Fruit fly (Drosophila melanogaster) whole organism, embryonic: Measurements from ENCODE around the gene CHES-1-like.
A peak's percentile ranks its signal among the peaks of the same experiment; 100 is the strongest.

Source experiments
- Adf1 ChIP-seq: fragments of 200-800 bp; sonication (Bioruptor generic); IDR thresholded peaks from 2 replicates; pipeline ENCODE4 v1.3.6; 2022; ENCODE audit warnings: missing biosample characterization, missing genetic modification characterization
- Atf-2 ChIP-seq: fragments of 200-800 bp; sonication (Bioruptor generic); optimal IDR thresholded peaks from 2 replicates; lab custom pipeline; 2016; ENCODE audit warnings: missing biosample characterization, missing genetic modification characterization
- CG10654 ChIP-seq: fragments of 200-800 bp; sonication (Bioruptor generic); optimal IDR thresholded peaks from 2 replicates; lab custom pipeline; 2016; ENCODE audit warnings: missing biosample characterization, missing genetic modification characterization
- CG10979 ChIP-seq: fragments of 200-800 bp; sonication (Bioruptor generic); optimal IDR thresholded peaks from 2 replicates; lab custom pipeline; 2018; ENCODE audit warnings: missing biosample characterization, mild to moderate bottlenecking, missing genetic modification characterization, moderate library complexity
- CG11560 ChIP-seq: fragments of 200-800 bp; sonication (Bioruptor generic); IDR thresholded peaks from 3 replicates; pipeline ENCODE4 v1.3.6; 2022; ENCODE audit warnings: missing biosample characterization, missing genetic modification characterization
- CG11695 ChIP-seq: fragments of 200-800 bp; sonication (Bioruptor generic); IDR thresholded peaks from 3 replicates; pipeline ENCODE4 v1.3.6; 2022; ENCODE audit warnings: missing biosample characterization, missing genetic modification characterization
- CG12071 ChIP-seq: fragments of 200-800 bp; sonication (Bioruptor generic); optimal IDR thresholded peaks from 3 replicates; lab custom pipeline; 2018; ENCODE audit warnings: missing biosample characterization, mild to moderate bottlenecking, missing genetic modification characterization
- CG12391 ChIP-seq: fragments of 200-800 bp; sonication (Bioruptor generic); optimal IDR thresholded peaks from 3 replicates; lab custom pipeline; 2018; ENCODE audit warnings: missing biosample characterization, mild to moderate bottlenecking, missing genetic modification characterization, moderate library complexity
- CG16815 ChIP-seq: fragments of 200-800 bp; sonication (Bioruptor generic); optimal IDR thresholded peaks from 3 replicates; lab custom pipeline; 2017; ENCODE audit warnings: missing biosample characterization, mild to moderate bottlenecking, missing genetic modification characterization
- CG17361 ChIP-seq: fragments of 200-800 bp; sonication (Bioruptor generic); IDR thresholded peaks from 3 replicates; pipeline ENCODE4 v1.3.6; 2022; ENCODE audit warnings: missing biosample characterization, missing genetic modification characterization
- CG17568 ChIP-seq: fragments of 200-800 bp; sonication (Bioruptor generic); optimal IDR thresholded peaks from 2 replicates; lab custom pipeline; 2018; ENCODE audit warnings: missing biosample characterization, mild to moderate bottlenecking, missing genetic modification characterization, moderate library complexity
- CG17802 ChIP-seq: fragments of 200-800 bp; sonication (Bioruptor generic); optimal IDR thresholded peaks from 2 replicates; lab custom pipeline; 2018; ENCODE audit warnings: missing biosample characterization, mild to moderate bottlenecking, missing genetic modification characterization, moderate library complexity
- CG2199 ChIP-seq: fragments of 200-800 bp; sonication (Bioruptor generic); IDR thresholded peaks from 3 replicates; pipeline ENCODE4 v1.3.6; 2022; ENCODE audit warnings: missing biosample characterization, missing genetic modification characterization
- CG30020 ChIP-seq: fragments of 200-800 bp; optimal IDR thresholded peaks from 2 replicates; lab custom pipeline; 2019; ENCODE audit warnings: missing biosample characterization, mild to moderate bottlenecking, missing genetic modification characterization, moderate library complexity
- CG31224 ChIP-seq: fragments of 200-800 bp; sonication (Bioruptor generic); IDR thresholded peaks from 2 replicates; pipeline ENCODE4 v1.3.6; 2022; ENCODE audit warnings: missing biosample characterization, missing genetic modification characterization
- CG32767 ChIP-seq: fragments of 200-800 bp; sonication (Bioruptor generic); IDR thresholded peaks from 2 replicates; pipeline ENCODE4 v1.3.6; 2022; ENCODE audit warnings: missing biosample characterization, missing genetic modification characterization
- CG33213 ChIP-seq: fragments of 200-800 bp; sonication (Bioruptor generic); optimal IDR thresholded peaks from 3 replicates; lab custom pipeline; 2016; ENCODE audit warnings: missing biosample characterization, missing genetic modification characterization
- CG3995 ChIP-seq: fragments of 200-800 bp; sonication (Bioruptor generic); optimal IDR thresholded peaks from 3 replicates; lab custom pipeline; 2016; ENCODE audit warnings: missing biosample characterization, missing genetic modification characterization
- CG4424 ChIP-seq: fragments of 200-800 bp; sonication (Bioruptor generic); optimal IDR thresholded peaks from 3 replicates; lab custom pipeline; 2016; ENCODE audit warnings: missing biosample characterization, missing genetic modification characterization
- CG4730 ChIP-seq: fragments of 200-800 bp; sonication (Bioruptor generic); IDR thresholded peaks from 2 replicates; pipeline ENCODE4 v1.3.6; 2022; ENCODE audit warnings: missing biosample characterization, missing genetic modification characterization
- CG8944 ChIP-seq: fragments of 200-800 bp; sonication (Bioruptor generic); optimal IDR thresholded peaks from 3 replicates; lab custom pipeline; 2016; ENCODE audit warnings: missing biosample characterization, missing genetic modification characterization
- CHES-1-like ChIP-seq: fragments of 200-800 bp; sonication (Bioruptor generic); optimal IDR thresholded peaks from 2 replicates; lab custom pipeline; 2016; ENCODE audit warnings: missing biosample characterization, missing genetic modification characterization
- CoRest ChIP-seq: fragments of 200-800 bp; sonication (Bioruptor generic); optimal IDR thresholded peaks from 3 replicates; lab custom pipeline; 2018; ENCODE audit warnings: missing biosample characterization, mild to moderate bottlenecking, missing genetic modification characterization, moderate library complexity
- Dek ChIP-seq: fragments of 200-800 bp; sonication (Bioruptor generic); optimal IDR thresholded peaks from 3 replicates; lab custom pipeline; 2019; ENCODE audit warnings: missing biosample characterization, mild to moderate bottlenecking, missing genetic modification characterization, moderate library complexity
- E2f1 ChIP-seq: fragments of 200-800 bp; sonication (Bioruptor generic); IDR thresholded peaks from 2 replicates; pipeline ENCODE4 v1.3.6; 2022; ENCODE audit warnings: missing biosample characterization, missing genetic modification characterization
- E2f2 ChIP-seq: fragments of 200-800 bp; sonication (Bioruptor generic); IDR thresholded peaks from 2 replicates; pipeline ENCODE4 v1.3.6; 2022; ENCODE audit warnings: missing biosample characterization, missing genetic modification characterization
- ERR ChIP-seq: fragments of 200-800 bp; sonication (Bioruptor generic); optimal IDR thresholded peaks from 2 replicates; lab custom pipeline; 2016; ENCODE audit warnings: missing biosample characterization, missing genetic modification characterization
- Hmx ChIP-seq: fragments of 200-800 bp; sonication (Bioruptor generic); optimal IDR thresholded peaks from 2 replicates; lab custom pipeline; 2016; ENCODE audit warnings: missing biosample characterization, missing genetic modification characterization
- Mrtf ChIP-seq: fragments of 200-800 bp; sonication (Bioruptor generic); IDR thresholded peaks from 3 replicates; pipeline ENCODE4 v1.3.6; 2022; ENCODE audit warnings: missing biosample characterization, missing genetic modification characterization
- Neu2 ChIP-seq: fragments of 200-800 bp; sonication (Bioruptor generic); optimal IDR thresholded peaks from 3 replicates; lab custom pipeline; 2016; ENCODE audit warnings: missing biosample characterization, missing genetic modification characterization, borderline replicate concordance
- Taf1 ChIP-seq: fragments of 200-800 bp; sonication (Bioruptor generic); IDR thresholded peaks from 2 replicates; pipeline ENCODE4 v1.3.6; 2022; ENCODE audit warnings: missing biosample characterization, missing genetic modification characterization
- ato ChIP-seq: fragments of 200-800 bp; sonication (Bioruptor generic); IDR thresholded peaks from 2 replicates; pipeline ENCODE4 v1.3.6; 2022; ENCODE audit warnings: missing biosample characterization, missing genetic modification characterization; ENCODE audit not compliant: partially characterized antibody
- caup ChIP-seq: fragments of 200-800 bp; sonication (Bioruptor generic); optimal IDR thresholded peaks from 3 replicates; lab custom pipeline; 2017; ENCODE audit warnings: missing biosample characterization, mild to moderate bottlenecking, missing genetic modification characterization, moderate library complexity; ENCODE audit not compliant: severe bottlenecking
- cg ChIP-seq: fragments of 200-800 bp; sonication (Bioruptor generic); optimal IDR thresholded peaks from 3 replicates; lab custom pipeline; 2019; ENCODE audit warnings: missing biosample characterization, mild to moderate bottlenecking, missing genetic modification characterization, moderate library complexity
- corto ChIP-seq: fragments of 200-800 bp; sonication (Bioruptor generic); optimal IDR thresholded peaks from 2 replicates; lab custom pipeline; 2016; ENCODE audit warnings: missing biosample characterization, mild to moderate bottlenecking, missing genetic modification characterization, moderate library complexity
- dan ChIP-seq: fragments of 200-800 bp; sonication (Bioruptor generic); IDR thresholded peaks from 2 replicates; pipeline ENCODE4 v1.3.6; 2022; ENCODE audit warnings: missing biosample characterization, missing genetic modification characterization
- disco-r ChIP-seq: fragments of 200-800 bp; sonication (Bioruptor generic); optimal IDR thresholded peaks from 2 replicates; lab custom pipeline; 2016; ENCODE audit warnings: missing biosample characterization, missing genetic modification characterization
- emc ChIP-seq: fragments of 200-800 bp; sonication (Bioruptor generic); optimal IDR thresholded peaks from 2 replicates; lab custom pipeline; 2016; ENCODE audit warnings: missing biosample characterization, missing genetic modification characterization
- fu2 ChIP-seq: fragments of 200-800 bp; sonication (Bioruptor generic); optimal IDR thresholded peaks from 2 replicates; lab custom pipeline; 2016; ENCODE audit warnings: missing biosample characterization, missing genetic modification characterization
- kay ChIP-seq: fragments of 200-800 bp; sonication (Bioruptor generic); optimal IDR thresholded peaks from 2 replicates; lab custom pipeline; 2016; ENCODE audit warnings: missing biosample characterization, missing genetic modification characterization
- org-1 ChIP-seq: fragments of 200-800 bp; sonication (Bioruptor generic); optimal IDR thresholded peaks from 2 replicates; lab custom pipeline; 2017; ENCODE audit warnings: missing biosample characterization, missing genetic modification characterization
- otp ChIP-seq: fragments of 200-800 bp; sonication (Bioruptor generic); IDR thresholded peaks from 3 replicates; pipeline ENCODE4, ENCODE4 v1.3.6; 2022; ENCODE audit warnings: missing biosample characterization, missing genetic modification characterization
- phol ChIP-seq: fragments of 200-800 bp; sonication (Bioruptor generic); optimal IDR thresholded peaks from 3 replicates; lab custom pipeline; 2018; ENCODE audit warnings: missing biosample characterization, mild to moderate bottlenecking, missing genetic modification characterization, moderate library complexity
- pros ChIP-seq: fragments of 200-800 bp; sonication (Bioruptor generic); optimal IDR thresholded peaks from 3 replicates; lab custom pipeline; 2019; ENCODE audit warnings: missing biosample characterization, mild to moderate bottlenecking, missing genetic modification characterization, moderate library complexity
- sc ChIP-seq, 3 experiments: fragments of >200 bp in 2 of 3; fragments of 200-800 bp in 1 of 3; sonication (Bioruptor generic) in 1 of 3; optimal IDR thresholded peaks; 2 replicates in 2 of 3; 3 replicates in 1 of 3; lab custom pipeline; 2017; ENCODE audit warnings: mild to moderate bottlenecking in 1 of 3, missing biosample characterization in 1 of 3, missing genetic modification characterization in 1 of 3, missing genetic modification reagents in 1 of 3
- scrt ChIP-seq: fragments of 200-800 bp; sonication (Bioruptor generic); optimal IDR thresholded peaks from 2 replicates; lab custom pipeline; 2018; ENCODE audit warnings: missing biosample characterization, mild to moderate bottlenecking, missing genetic modification characterization, moderate library complexity
- sima ChIP-seq: fragments of 200-800 bp; sonication (Bioruptor generic); optimal IDR thresholded peaks from 2 replicates; lab custom pipeline; 2016; ENCODE audit warnings: missing biosample characterization, missing genetic modification characterization
- slbo ChIP-seq: fragments of 200-800 bp; sonication (Bioruptor generic); IDR thresholded peaks from 2 replicates; pipeline ENCODE4 v1.3.6; 2022; ENCODE audit warnings: missing biosample characterization, missing genetic modification characterization
- vvl ChIP-seq: fragments of 200-800 bp; sonication (Bioruptor generic); IDR thresholded peaks from 2 replicates; pipeline ENCODE4 v1.3.6; 2022; ENCODE audit warnings: missing biosample characterization, missing genetic modification characterization

Gene CHES-1-like

DNA sequence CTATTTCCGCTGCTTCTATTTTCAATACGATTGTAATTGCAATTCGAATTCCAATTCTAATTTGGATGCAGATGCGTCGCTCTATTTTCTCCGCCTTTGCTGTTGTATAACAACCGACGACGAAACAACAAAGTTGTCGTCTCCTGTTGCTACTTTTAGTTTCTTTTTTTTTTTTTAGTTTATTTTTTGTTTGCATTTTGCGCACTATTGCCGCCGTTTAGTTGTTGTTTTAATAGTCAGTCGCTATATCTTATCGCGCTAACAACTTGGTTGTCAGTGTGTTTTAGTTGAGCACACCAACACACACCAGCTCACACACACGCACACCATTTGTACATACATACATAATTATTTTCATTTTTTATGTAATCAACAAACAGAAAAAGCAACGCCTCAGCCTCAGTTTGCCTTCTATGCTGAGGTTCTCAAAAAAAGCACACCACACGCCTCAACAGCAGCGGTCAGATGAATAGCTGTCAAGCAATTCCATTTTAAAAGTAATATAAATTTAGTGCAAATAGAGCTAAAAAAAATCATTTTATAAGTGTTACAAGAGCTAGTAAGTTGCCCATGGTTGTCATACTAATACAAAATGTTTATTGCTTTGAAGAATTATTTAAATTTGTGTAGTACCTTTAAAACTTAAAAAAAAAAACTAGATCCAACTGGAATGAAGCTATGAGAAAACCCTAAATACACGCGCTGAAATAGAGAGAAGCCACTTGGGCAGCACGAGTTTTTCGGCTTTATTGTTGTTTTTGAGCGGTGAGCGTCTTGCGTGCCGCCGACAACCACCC lies 7.7 kb downstream of the CHES-1-like start (continued):
- TF ChIP-seq CG11560 (tag; lab: Robert Waterston, UW) (no peak), cg (GFP tag; lab: Kevin White, UChicago) (peak; percentile 56), CG17361 (GFP tag; lab: Robert Waterston, UW) (peak; percentile 82), E2f2 (GFP tag; lab: Robert Waterston, UW) (peak; percentile 57), Hmx (GFP tag; lab: Kevin White, UChicago) (no peak), CG12071 (GFP tag; lab: Kevin White, UChicago) (peak; percentile 57), ato (GFP tag; lab: Robert Waterston, UW) (no peak), emc (GFP tag; lab: Kevin White, UChicago) (no peak), CG17802 (no peak), caup (GFP tag; lab: Kevin White, UChicago) (peak; percentile 82), pros (GFP tag; lab: Kevin White, UChicago) (no peak), Neu2 (no peak), CHES-1-like (peak; percentile 91), corto (GFP tag; lab: Kevin White, UChicago) (no peak), sc (optimal IDR thresholded peaks at IDR 0.05; lab: Kevin White, UChicago) (no peak), sc (GFP tag; optimal IDR thresholded peaks at IDR 0.05; lab: Kevin White, UChicago) (peak; percentile 7), CG12391 (peak; percentile 77), CG3995 (GFP tag; lab: Kevin White, UChicago) (peak; percentile 33), CG2199 (GFP tag; lab: Robert Waterston, UW) (no peak), CG33213 (GFP tag; lab: Kevin White, UChicago) (no peak), CG4424 (GFP tag; lab: Kevin White, UChicago) (peak; percentile 65), Taf1 (peak; percentile 65), CG16815 (peak; percentile 28), CG10654 (GFP tag; lab: Kevin White, UChicago) (peak; percentile 32), slbo (GFP tag; lab: Robert Waterston, UW) (peak; percentile 81), CG8944 (GFP tag; lab: Kevin White, UChicago) (peak; percentile 27), org-1 (peak; percentile 60), CG32767 (GFP tag; lab: Robert Waterston, UW) (peak; percentile 72), Adf1 (GFP tag; lab: Robert Waterston, UW) (peak; percentile 42), fu2 (GFP tag; lab: Kevin White, UChicago) (peak; percentile 15), CG10979 (tag; lab: Kevin White, UChicago) (peak; percentile 70), CG31224 (peak; percentile 60), dan (GFP tag; lab: Robert Waterston, UW) (no peak), CoRest (tag; lab: Kevin White, UChicago) (peak; percentile 83), E2f1 (peak; percentile 51), disco-r (GFP tag; lab: Kevin White, UChicago) (peak; percentile 17), Mrtf (peak; percentile 30; the same call in 1 of the 3 replicates), CG30020 (no peak), sima (GFP tag; lab: Kevin White, UChicago) (no peak), phol (tag; lab: Kevin White, UChicago) (peak; percentile 71), CG17568 (GFP tag; lab: Kevin White, UChicago) (peak; percentile 69), vvl (GFP tag; lab: Robert Waterston, UW) (peak; percentile 69), CG11695 (GFP tag; lab: Robert Waterston, UW) (peak; percentile 77), Dek (peak; percentile 84), CG4730 (GFP tag; lab: Robert Waterston, UW) (0 out of 2 replicates have a peak, but pooled peaks have one; percentile 48), scrt (GFP tag; lab: Kevin White, UChicago) (peak; percentile 76), ERR (GFP tag; lab: Kevin White, UChicago) (no peak), kay (GFP tag; lab: Kevin White, UChicago) (no peak), otp (0 out of 3 replicates have a peak, but pooled peaks have one; percentile 23), Atf-2 (peak; percentile 56)
